Worm (Caenorhabditis elegans): Measurements from ENCODE around the gene eat-6.
A peak's percentile ranks its signal among the peaks of the same experiment; 100 is the strongest.

ce11 chrV:13114552-13115237, 15.1 kb downstream of the eat-6 start:
- TF ChIP-seq nhr-12 (tag; optimal IDR thresholded peaks at IDR 0.05) (no peak), unc-62 (GFP tag; optimal IDR thresholded peaks at IDR 0.05) (no peak), ces-1 (GFP tag; optimal IDR thresholded peaks at IDR 0.05) (peak; percentile 95), nhr-76 (tag; optimal IDR thresholded peaks at IDR 0.05) (no peak), lsy-2 (tag; optimal IDR thresholded peaks at IDR 0.05) (no peak), blmp-1 (tag; optimal IDR thresholded peaks at IDR 0.05) (no peak), pha-4 (tag; optimal IDR thresholded peaks at IDR 0.05) (no peak), lin-13 (tag; optimal IDR thresholded peaks at IDR 0.05) (no peak), snpc-4 (tag; optimal IDR thresholded peaks at IDR 0.05) (no peak), elt-3 (tag; optimal IDR thresholded peaks at IDR 0.05) (no peak), nhr-28 (tag; optimal IDR thresholded peaks at IDR 0.05) (no peak), tbx-8 (GFP tag; optimal IDR thresholded peaks at IDR 0.05) (no peak), ceh-83 (GFP tag; optimal IDR thresholded peaks at IDR 0.05) (no peak)
